Worm (Caenorhabditis elegans): ENCODE results near the gene unc-115.
A peak's percentile ranks its signal among the peaks of the same experiment; 100 is the strongest.
"Not testable (repeated sequence)": the region's sequence is repeated elsewhere in the genome, so short reads cannot be mapped to it uniquely, and the experiment has no call there.

ce11 chrX:10132546-10133032 lies 14.1 kb upstream of the unc-115 start:
- peak; percentile 92 for TF ChIP-seq pes-1 (GFP tag; IDR thresholded peaks at IDR 0.05)
- TF ChIP-seq hnd-1 (tag; optimal IDR thresholded peaks at IDR 0.05): peak; percentile 76
- TF ChIP-seq scrt-1 (GFP tag; IDR thresholded peaks at IDR 0.05): peak; percentile 89
- TF ChIP-seq aly-1 (tag; optimal IDR thresholded peaks at IDR 0.05): peak; percentile 88
- peak; percentile 87 for TF ChIP-seq flt-1 (GFP tag; IDR thresholded peaks at IDR 0.05)
- not testable (repeated sequence) for TF ChIP-seq ama-1 (optimal IDR thresholded peaks at IDR 0.05)
- peak; percentile 89 for TF ChIP-seq tbx-11 (GFP tag; IDR thresholded peaks at IDR 0.05)
- peak; percentile 14 for TF ChIP-seq ets-7 (tag; optimal IDR thresholded peaks at IDR 0.05)

All from whole organism, early embryonic.